Worm (Caenorhabditis elegans): Measurements from ENCODE around the gene R148.5.

- TF ChIP-seq snpc-4 (tag; optimal IDR thresholded peaks at IDR 0.05), result no peak
- no peak for TF ChIP-seq dve-1 (tag; optimal IDR thresholded peaks at IDR 0.05; ENCODE audit: insufficient read depth)
- TF ChIP-seq rbr-2 (tag; optimal IDR thresholded peaks at IDR 0.05), result no peak
These were observed 3.8 kb downstream of the R148.5 start for ce11 chrIII:3169279-3169678.
